Fruit fly (Drosophila melanogaster) whole organism, larva: ENCODE measurements around the gene TrissinR.

Experiments used
- noc ChIP-seq: fragments of 200-800 bp; sonication (Bioruptor generic); optimal IDR thresholded peaks from 3 replicates; lab custom pipeline; 2019; ENCODE audit warnings: missing biosample characterization, mild to moderate bottlenecking, missing genetic modification characterization, moderate library complexity

Gene TrissinR

DNA sequence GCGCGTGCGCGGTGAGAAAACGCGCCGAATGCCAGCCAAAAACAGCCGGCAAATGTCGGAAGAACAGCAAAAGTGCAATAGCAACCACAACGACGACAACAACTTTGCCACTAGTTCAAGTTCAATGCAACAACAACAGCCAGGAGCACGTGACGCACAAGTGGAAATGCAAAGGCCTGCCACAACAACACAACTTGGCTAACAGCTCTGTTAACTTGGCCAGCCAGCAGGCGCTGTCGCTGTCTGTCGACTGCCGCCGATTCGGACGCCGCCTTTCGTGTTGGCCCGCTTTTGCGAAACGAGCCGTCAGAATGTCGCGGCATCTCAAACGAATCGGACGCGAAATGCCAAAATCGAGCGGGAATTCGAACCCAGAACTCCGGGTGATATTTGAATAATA is at the start of gene TrissinR:
TSS of gene TrissinR (plus strand) at position 301 of the 400 bp plus-strand sequence.
- no peak for TF ChIP-seq noc (tag; lab: Kevin White, UChicago)

DNA sequence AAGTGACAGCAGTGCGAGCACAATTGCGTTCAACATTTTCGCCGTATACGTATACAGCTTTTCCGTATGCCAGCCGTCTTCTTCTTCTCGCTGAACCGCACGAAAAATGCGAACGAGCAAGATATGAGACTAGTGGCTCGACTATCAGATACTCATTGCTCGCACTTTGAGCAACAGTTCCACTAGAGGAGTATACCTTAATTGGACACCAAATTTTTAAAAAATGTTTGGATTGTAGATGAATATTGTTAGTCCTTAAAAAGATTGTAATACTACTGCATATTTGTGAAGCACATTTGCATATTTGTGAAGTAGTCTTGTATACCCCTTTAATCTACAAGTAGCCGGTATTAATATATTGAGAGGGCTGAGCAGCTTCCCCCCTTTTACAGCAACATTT is 45.6 kb upstream of the TrissinR start:
- TF ChIP-seq noc (tag; lab: Kevin White, UChicago): no peak

dm6 chr2L:5780703-5781102 is 43.1 kb upstream of the TrissinR start:
- no peak for TF ChIP-seq noc (tag; lab: Kevin White, UChicago)

- TF ChIP-seq noc (tag; lab: Kevin White, UChicago): no peak
Measured at dm6 chr2L:5781181-5781580, 42.6 kb upstream of the TrissinR start.

dm6 chr2L:5782866-5783265 is 40.9 kb upstream of the TrissinR start:
- no peak for TF ChIP-seq noc (tag; lab: Kevin White, UChicago)

dm6 chr2L:5783731-5784130 is 40.1 kb upstream of the TrissinR start, which contains the start of gene CG31913:
Gene CG31913, plus strand, starts transcription at chr2L:5784031.
- TF ChIP-seq noc (tag; lab: Kevin White, UChicago): no peak

- TF ChIP-seq noc (tag; lab: Kevin White, UChicago): no peak
Measured at dm6 chr2L:5789268-5789667, 34.5 kb upstream of the TrissinR start.

dm6 chr2L:5790799-5791526 is 32.8 kb upstream of the TrissinR start:
- no peak for TF ChIP-seq noc (tag; lab: Kevin White, UChicago)

dm6 chr2L:5793098-5793497 is 30.7 kb upstream of the TrissinR start:
- no peak for TF ChIP-seq noc (tag; lab: Kevin White, UChicago)

dm6 chr2L:5795192-5795591 is 28.6 kb upstream of the TrissinR start:
- TF ChIP-seq noc (tag; lab: Kevin White, UChicago): no peak

DNA sequence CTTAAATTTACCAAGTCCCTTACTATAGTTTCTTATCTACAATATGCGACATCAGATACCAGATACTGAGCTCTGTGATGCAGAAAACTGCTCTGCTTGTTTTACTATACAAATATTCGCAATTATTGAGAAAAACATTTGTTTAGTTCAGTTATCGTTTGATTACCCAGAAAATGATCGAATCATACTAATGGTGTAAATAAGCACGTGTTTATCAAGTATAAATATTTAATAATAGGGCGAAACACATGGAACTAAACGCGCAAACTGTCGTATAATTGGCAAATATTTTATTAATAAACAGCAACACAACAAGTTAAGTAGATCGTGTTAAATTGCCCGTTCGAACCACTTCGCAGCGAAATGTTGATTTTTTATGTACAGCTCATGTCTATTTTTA is 25.8 kb upstream of the TrissinR start:
- TF ChIP-seq noc (tag; lab: Kevin White, UChicago): no peak

- no peak for TF ChIP-seq noc (tag; lab: Kevin White, UChicago)
Measured at dm6 chr2L:5798629-5799028, 25.2 kb upstream of the TrissinR start.

DNA sequence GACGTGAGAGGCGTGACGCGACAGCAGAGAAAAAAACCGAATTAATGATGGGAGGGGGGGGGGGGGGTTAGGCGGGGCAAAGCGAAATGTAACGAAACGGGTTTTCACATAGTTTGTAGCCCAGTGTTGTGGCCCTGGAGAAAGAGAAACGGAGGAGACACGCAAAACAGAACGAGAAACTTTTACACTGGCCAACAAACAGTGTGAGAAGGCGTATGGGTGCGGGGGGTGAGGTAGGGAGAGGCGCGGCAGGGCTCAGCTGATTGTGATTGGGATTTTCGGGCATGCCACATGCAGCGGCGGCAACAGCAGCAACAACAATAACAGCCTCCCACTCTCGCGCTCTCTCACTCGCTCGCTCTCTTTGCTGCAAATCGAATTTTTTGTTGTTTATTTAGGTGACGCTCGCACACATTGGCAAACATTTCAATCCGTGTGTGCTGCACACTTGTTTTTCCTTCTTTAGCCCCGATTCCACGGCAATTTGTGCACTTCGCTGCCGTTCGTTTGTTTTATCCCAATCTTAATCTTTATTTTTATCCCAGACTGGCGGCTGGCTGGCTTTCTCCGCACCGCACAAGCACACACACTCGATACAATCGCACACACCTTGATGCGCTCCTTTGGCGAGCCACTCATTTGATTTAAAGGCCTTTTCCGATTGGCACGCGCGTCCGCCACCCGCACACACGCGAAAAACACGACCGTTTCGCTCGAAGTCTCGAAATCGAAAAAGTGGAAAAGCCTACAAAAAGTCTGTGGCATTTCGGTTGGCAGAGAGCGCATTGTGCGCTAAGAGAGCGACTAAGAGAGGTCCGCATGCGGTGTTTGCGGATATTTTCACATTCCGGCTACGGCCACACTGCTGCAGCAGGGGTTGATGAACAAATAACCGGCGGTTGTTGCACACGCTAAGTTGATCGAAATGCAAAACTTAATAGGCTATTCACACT is 24.1 kb upstream of the TrissinR start, which contains the start of gene CG9171:
TSS of gene CG9171 (minus strand) at position 819 of the 953 bp plus-strand sequence.
- no peak for TF ChIP-seq noc (tag; lab: Kevin White, UChicago)

DNA sequence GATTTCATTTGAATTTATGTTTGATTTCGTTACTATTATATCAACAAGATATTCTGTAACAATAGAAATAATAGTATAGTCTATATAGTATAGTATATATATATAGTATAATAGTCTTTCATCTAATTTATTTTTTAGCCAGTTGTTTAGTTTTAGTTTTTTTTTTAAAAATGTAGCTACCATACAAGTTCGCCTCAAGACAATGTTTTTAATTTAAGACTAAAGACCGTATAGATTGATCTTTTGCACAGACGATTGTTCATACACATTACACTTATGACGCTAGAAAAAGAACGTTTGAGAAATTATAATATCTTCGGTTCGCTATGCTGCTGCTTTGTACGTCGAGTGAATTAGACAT is 23.4 kb upstream of the TrissinR start:
- no peak for TF ChIP-seq noc (tag; lab: Kevin White, UChicago)

DNA sequence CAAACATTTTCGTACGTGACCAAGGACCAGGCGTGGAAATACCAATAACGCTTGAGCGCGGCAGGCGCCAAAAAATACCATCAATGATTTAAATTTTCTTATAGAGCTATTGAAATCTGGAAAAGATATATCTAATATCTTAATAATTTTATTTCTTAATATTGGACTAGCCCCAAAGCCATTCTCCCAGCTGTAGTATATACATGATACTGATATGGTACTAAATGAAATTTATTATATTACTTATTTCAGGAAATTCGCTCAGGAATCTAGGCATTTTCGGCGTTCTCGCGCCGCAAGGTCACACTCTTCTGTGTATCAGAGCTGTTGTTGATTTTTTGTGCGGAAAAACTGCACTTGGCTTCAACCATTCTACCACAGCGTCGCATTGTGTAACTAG is 21.9 kb upstream of the TrissinR start, which contains the start of the genes CG14005 and CG7239:
TSS of gene CG14005 (minus strand) at position 50 of the 400 bp plus-strand sequence.
TSS of gene CG7239 (plus strand) at position 295 of the 400 bp plus-strand sequence.
- TF ChIP-seq noc (tag; lab: Kevin White, UChicago): no peak

DNA sequence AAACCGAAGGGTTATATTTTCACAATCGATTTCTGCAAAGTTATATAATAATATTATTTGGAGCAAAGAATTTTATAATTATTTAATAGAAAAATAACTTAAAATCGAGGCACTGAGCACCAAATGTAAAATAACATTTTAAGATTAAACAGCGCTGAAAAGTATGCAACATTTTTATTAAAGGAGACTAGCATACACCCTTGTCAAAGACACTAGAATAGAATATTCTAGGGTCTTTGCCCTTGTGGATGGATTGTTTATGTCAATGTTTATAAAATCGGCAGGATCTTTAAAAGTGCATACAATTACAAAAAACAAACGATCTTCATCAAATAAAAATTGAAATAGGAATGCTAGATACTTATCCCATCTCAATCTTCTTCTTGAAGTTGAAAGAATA is 19.7 kb upstream of the TrissinR start:
- no peak for TF ChIP-seq noc (tag; lab: Kevin White, UChicago)
